Worm (Caenorhabditis elegans) whole organism, mixed stage, embryonic: ENCODE data around the gene tbc-17.

Experiments used
- M03D4.4 ChIP-seq: sonication (generic microtip); optimal IDR thresholded peaks from 2 replicates; lab custom pipeline; 2017; ENCODE audit warnings: mild to moderate bottlenecking, missing genetic modification characterization, missing compliant biosample characterization
- bed-3 ChIP-seq: fragments of 200-800 bp; sonication (Bioruptor generic); optimal IDR thresholded peaks from 3 replicates; lab custom pipeline; 2018; ENCODE audit warnings: mild to moderate bottlenecking, missing genetic modification characterization, moderate library complexity, missing compliant biosample characterization
- blmp-1 ChIP-seq: fragments of 150-350 bp; optimal IDR thresholded peaks from 2 replicates; lab custom pipeline; 2014; ENCODE audit warnings: missing biosample characterization, missing genetic modification characterization
- ceh-39 ChIP-seq: fragments of 150-350 bp; optimal IDR thresholded peaks from 2 replicates; lab custom pipeline; 2014; ENCODE audit warnings: missing biosample characterization, missing genetic modification characterization
- ceh-43 ChIP-seq: fragments of 200-800 bp; sonication (Bioruptor generic); optimal IDR thresholded peaks from 2 replicates; lab custom pipeline; 2018; ENCODE audit warnings: mild to moderate bottlenecking, missing genetic modification characterization, moderate library complexity, missing compliant biosample characterization
- ces-1 ChIP-seq: fragments of 150-350 bp; optimal IDR thresholded peaks from 2 replicates; lab custom pipeline; 2014; ENCODE audit warnings: missing biosample characterization, missing genetic modification reagents, missing genetic modification characterization
- cnd-1 ChIP-seq: fragments of 200-800 bp; sonication (Bioruptor generic); optimal IDR thresholded peaks from 2 replicates; lab custom pipeline; 2018; ENCODE audit warnings: mild to moderate bottlenecking, missing genetic modification characterization, missing compliant biosample characterization
- drap-1 ChIP-seq: fragments of 200-800 bp; sonication (Bioruptor generic); optimal IDR thresholded peaks from 3 replicates; lab custom pipeline; 2018; ENCODE audit warnings: mild to moderate bottlenecking, missing genetic modification characterization, missing compliant biosample characterization
- elt-1 ChIP-seq: sonication (generic microtip); optimal IDR thresholded peaks from 2 replicates; lab custom pipeline; 2017; ENCODE audit warnings: missing genetic modification characterization, mild to moderate bottlenecking, missing compliant biosample characterization, antibody characterized with exemption, moderate library complexity, borderline replicate concordance; ENCODE audit not compliant: insufficient read depth
- elt-3 ChIP-seq: fragments of 150-350 bp; optimal IDR thresholded peaks from 2 replicates; lab custom pipeline; 2014; ENCODE audit warnings: missing biosample characterization, missing genetic modification characterization
- flh-1 ChIP-seq: fragments of 200-800 bp; sonication (Bioruptor generic); optimal IDR thresholded peaks from 2 replicates; lab custom pipeline; 2018; ENCODE audit warnings: mild to moderate bottlenecking, missing genetic modification characterization, moderate library complexity, missing compliant biosample characterization
- ham-2 ChIP-seq: fragments of 200-800 bp; sonication (Bioruptor generic); optimal IDR thresholded peaks from 2 replicates; lab custom pipeline; 2018; ENCODE audit warnings: mild to moderate bottlenecking, missing genetic modification characterization, missing compliant biosample characterization
- hlh-1 ChIP-seq: fragments of 150-350 bp; optimal IDR thresholded peaks from 2 replicates; lab custom pipeline; 2014; ENCODE audit warnings: missing biosample characterization, missing genetic modification reagents, missing genetic modification characterization
- lin-13 ChIP-seq: fragments of 150-350 bp; optimal IDR thresholded peaks from 2 replicates; lab custom pipeline; 2014; ENCODE audit warnings: missing biosample characterization, missing genetic modification characterization
- lin-32 ChIP-seq: fragments of 200-800 bp; sonication (Bioruptor generic); optimal IDR thresholded peaks from 2 replicates; lab custom pipeline; 2018; ENCODE audit warnings: mild to moderate bottlenecking, missing genetic modification characterization, missing compliant biosample characterization
- lsy-2 ChIP-seq: fragments of 150-350 bp; optimal IDR thresholded peaks from 2 replicates; lab custom pipeline; 2014; ENCODE audit warnings: missing biosample characterization, missing genetic modification characterization
- mab-5 ChIP-seq: fragments of 150-350 bp; optimal IDR thresholded peaks from 2 replicates; lab custom pipeline; 2014; ENCODE audit warnings: missing biosample characterization, missing genetic modification characterization
- mep-1 ChIP-seq: fragments of 150-350 bp; optimal IDR thresholded peaks from 2 replicates; lab custom pipeline; 2017; ENCODE audit warnings: missing biosample characterization, missing genetic modification reagents, missing genetic modification characterization, inconsistent platforms
- mls-2 ChIP-seq: sonication (generic microtip); optimal IDR thresholded peaks from 2 replicates; lab custom pipeline; 2016; ENCODE audit warnings: mild to moderate bottlenecking, missing genetic modification characterization, moderate library complexity, missing compliant biosample characterization
- nhr-237 ChIP-seq: fragments of 150-350 bp; optimal IDR thresholded peaks from 2 replicates; lab custom pipeline; 2014; ENCODE audit warnings: missing biosample characterization, missing genetic modification characterization
- nhr-28 ChIP-seq: fragments of 150-350 bp; optimal IDR thresholded peaks from 2 replicates; lab custom pipeline; 2014; ENCODE audit warnings: missing biosample characterization, missing genetic modification characterization
- nhr-76 ChIP-seq: sonication (generic microtip); optimal IDR thresholded peaks from 2 replicates; lab custom pipeline; 2017; ENCODE audit warnings: missing biosample characterization, missing genetic modification characterization
- sem-2 ChIP-seq: fragments of 200-800 bp; sonication (Bioruptor generic); optimal IDR thresholded peaks from 2 replicates; lab custom pipeline; 2018; ENCODE audit warnings: mild to moderate bottlenecking, missing genetic modification characterization, missing compliant biosample characterization
- snpc-4 ChIP-seq: fragments of 150-350 bp; optimal IDR thresholded peaks from 2 replicates; lab custom pipeline; 2014; ENCODE audit warnings: missing biosample characterization, missing genetic modification characterization
- sptf-1 ChIP-seq: sonication (generic microtip); optimal IDR thresholded peaks from 2 replicates; lab custom pipeline; 2017; ENCODE audit warnings: mild to moderate bottlenecking, missing genetic modification characterization, moderate library complexity, missing compliant biosample characterization
- tbx-8 ChIP-seq: fragments of 200-800 bp; sonication (Bioruptor generic); optimal IDR thresholded peaks from 2 replicates; lab custom pipeline; 2018; ENCODE audit warnings: mild to moderate bottlenecking, missing genetic modification characterization, moderate library complexity, missing compliant biosample characterization
- unc-120 ChIP-seq: sonication (generic microtip); optimal IDR thresholded peaks from 2 replicates; lab custom pipeline; 2017; ENCODE audit warnings: missing genetic modification characterization, missing compliant biosample characterization; ENCODE audit not compliant: poor library complexity, severe bottlenecking
- zip-8 ChIP-seq: fragments of 150-350 bp; optimal IDR thresholded peaks from 2 replicates; lab custom pipeline; 2014; ENCODE audit warnings: missing biosample characterization, missing genetic modification characterization
- ztf-11 ChIP-seq: fragments of 150-350 bp; optimal IDR thresholded peaks from 2 replicates; lab custom pipeline; 2014; ENCODE audit warnings: missing biosample characterization, missing genetic modification characterization

Gene tbc-17

ce11 chrII:12694112-12694511, at the start of gene tbc-17:
TSS of gene tbc-17 (plus strand) at chrII:12694412.
- TF ChIP-seq mab-5 (tag; lab: Kevin White, UChicago) (no peak), zip-8 (tag; lab: Kevin White, UChicago) (no peak), elt-3 (no peak), tbx-8 (GFP tag; lab: Kevin White, UChicago) (no peak), blmp-1 (tag; lab: Kevin White, UChicago) (no peak), lin-32 (GFP tag; lab: Kevin White, UChicago) (no peak), flh-1 (no peak), ces-1 (GFP tag; lab: Kevin White, UChicago) (no peak), mls-2 (tag; lab: Kevin White, UChicago) (no peak), nhr-237 (tag; lab: Kevin White, UChicago) (no peak), snpc-4 (tag; lab: Kevin White, UChicago) (no peak), M03D4.4 (tag; lab: Kevin White, UChicago) (no peak)
- TF ChIP-seq, all 35 proteins: peak for 0

- TF ChIP-seq sem-2 (GFP tag; lab: Kevin White, UChicago) (no peak), M03D4.4 (tag; lab: Kevin White, UChicago) (no peak), cnd-1 (no peak), lin-13 (tag; lab: Kevin White, UChicago) (no peak), lin-32 (GFP tag; lab: Kevin White, UChicago) (no peak), ceh-43 (no peak), ceh-39 (tag; lab: Kevin White, UChicago) (no peak), sptf-1 (no peak), drap-1 (GFP tag; lab: Kevin White, UChicago) (no peak), mls-2 (tag; lab: Kevin White, UChicago) (no peak), nhr-237 (tag; lab: Kevin White, UChicago) (no peak), snpc-4 (tag; lab: Kevin White, UChicago) (no peak), ztf-11 (no peak), nhr-28 (tag; lab: Kevin White, UChicago) (no peak), bed-3 (GFP tag; lab: Kevin White, UChicago) (no peak), elt-3 (no peak), unc-120 (tag; lab: Kevin White, UChicago) (no peak), tbx-8 (GFP tag; lab: Kevin White, UChicago) (no peak)
These were observed 39.8 kb upstream of the tbc-17 start, which contains the start of gene rgs-4 for ce11 chrII:12654447-12654846. TSS of gene rgs-4 (plus strand) at chrII:12654747.

ce11 chrII:12655816-12656215, 38.4 kb upstream of the tbc-17 start:
- no peak for TF ChIP-seq lsy-2 (tag; lab: Kevin White, UChicago)
- TF ChIP-seq bed-3 (GFP tag; lab: Kevin White, UChicago) = no peak
- TF ChIP-seq unc-120 (tag; lab: Kevin White, UChicago) = no peak
- TF ChIP-seq elt-3 = no peak
- TF ChIP-seq mep-1 = no peak

- no peak for TF ChIP-seq blmp-1 (tag; lab: Kevin White, UChicago)
- no peak for TF ChIP-seq flh-1
- TF ChIP-seq ces-1 (GFP tag; lab: Kevin White, UChicago) = no peak
These were observed 36.6 kb upstream of the tbc-17 start for ce11 chrII:12657620-12658019.

ce11 chrII:12658409-12658808, 35.8 kb upstream of the tbc-17 start:
- no peak for TF ChIP-seq nhr-76
- TF ChIP-seq ces-1 (GFP tag; lab: Kevin White, UChicago) = no peak
- TF ChIP-seq blmp-1 (tag; lab: Kevin White, UChicago) = no peak
- no peak for TF ChIP-seq ceh-43
- no peak for TF ChIP-seq ham-2 (GFP tag; lab: Kevin White, UChicago)
- no peak for TF ChIP-seq M03D4.4 (tag; lab: Kevin White, UChicago)
- no peak for TF ChIP-seq nhr-28 (tag; lab: Kevin White, UChicago)
- no peak for TF ChIP-seq elt-3
- no peak for TF ChIP-seq elt-1
- no peak for TF ChIP-seq mep-1
- TF ChIP-seq zip-8 (tag; lab: Kevin White, UChicago) = no peak
- TF ChIP-seq, all 35 proteins: peak for 0

- TF ChIP-seq snpc-4 (tag; lab: Kevin White, UChicago) (no peak), blmp-1 (tag; lab: Kevin White, UChicago) (no peak), hlh-1 (tag; lab: Kevin White, UChicago) (peak; percentile 66), ces-1 (GFP tag; lab: Kevin White, UChicago) (peak; percentile 36), elt-1 (no peak), nhr-76 (no peak), sem-2 (GFP tag; lab: Kevin White, UChicago) (no peak)
These were observed 34.4 kb upstream of the tbc-17 start for ce11 chrII:12659676-12660371.
